Worm (Caenorhabditis elegans) whole organism, early embryonic: Measurements from ENCODE around the gene pgp-14.

Experiments used
- F13C5.2 ChIP-seq: sonication (generic microtip); optimal IDR thresholded peaks from 2 replicates; lab custom pipeline; 2017; ENCODE audit warnings: mild to moderate bottlenecking, missing genetic modification characterization, inconsistent platforms, missing compliant biosample characterization
- ama-1 ChIP-seq: fragments of 150-350 bp; optimal IDR thresholded peaks from 2 replicates; lab custom pipeline; 2014
- hmg-4 ChIP-seq: fragments of 200-800 bp; sonication (Bioruptor generic); optimal IDR thresholded peaks from 2 replicates; lab custom pipeline; 2018; ENCODE audit warnings: mild to moderate bottlenecking, missing genetic modification characterization, missing compliant biosample characterization

- TF ChIP-seq ama-1 (no peak), hmg-4 (no peak), F13C5.2 (tag; lab: Kevin White, UChicago) (no peak)
Observed at ce11 chrX:12759010-12759409, 9.6 kb upstream of the pgp-14 start.
